Fruit fly (Drosophila melanogaster) Kc167 (cell line): ENCODE measurements around the gene CG1236.

ENCODE experiments used
- Myc ChIP-seq: fragments of >200 bp; optimal IDR thresholded peaks from 2 replicates; lab custom pipeline; 2017; ENCODE audit warnings: missing external identifiers
- Sin3A ChIP-seq: fragments of >200 bp; optimal IDR thresholded peaks from 2 replicates; lab custom pipeline; 2018; ENCODE audit warnings: missing external identifiers
- h ChIP-seq: fragments of >200 bp; optimal IDR thresholded peaks from 3 replicates; lab custom pipeline; 2018; ENCODE audit warnings: missing external identifiers
- insv ChIP-seq: fragments of >200 bp; optimal IDR thresholded peaks from 3 replicates; lab custom pipeline; 2018; ENCODE audit warnings: missing external identifiers
- psq ChIP-seq: fragments of >200 bp; optimal IDR thresholded peaks from 2 replicates; lab custom pipeline; 2017; ENCODE audit warnings: missing external identifiers

DNA sequence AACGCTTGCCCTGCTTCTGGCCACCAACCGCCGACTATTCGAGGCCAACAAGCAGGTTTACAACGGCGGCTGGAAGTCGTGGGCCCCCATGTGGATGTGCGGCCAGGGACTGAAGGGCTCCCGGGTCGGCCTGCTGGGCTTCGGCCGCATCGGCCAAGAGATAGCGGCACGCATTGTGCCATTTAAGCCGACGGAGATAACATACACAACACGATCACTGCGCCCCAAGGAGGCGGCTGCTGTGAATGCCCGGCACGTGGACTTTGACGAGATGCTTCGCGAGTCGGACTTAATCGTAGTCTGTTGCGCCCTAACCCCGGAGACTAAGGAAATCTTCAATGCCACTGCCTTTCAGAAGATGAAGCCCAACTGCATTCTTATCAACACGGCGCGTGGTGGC is 715 bp downstream of the CG1236 start:
- TF ChIP-seq psq (lab: Kevin White, UChicago): no peak
- TF ChIP-seq Myc (lab: Kevin White, UChicago): no peak
- TF ChIP-seq insv (lab: Kevin White, UChicago): no peak
- TF ChIP-seq h (lab: Kevin White, UChicago): no peak
- TF ChIP-seq Sin3A (lab: Kevin White, UChicago): no peak
